Fruit fly (Drosophila melanogaster) whole organism, prepupa: ENCODE measurements around the gene zetaCOP.

ENCODE experiments used
- Blimp-1 ChIP-seq: fragments of 200-800 bp; sonication (Bioruptor generic); optimal IDR thresholded peaks from 3 replicates; lab custom pipeline; 2017; ENCODE audit warnings: missing biosample characterization, missing genetic modification characterization, mild to moderate bottlenecking, moderate library complexity, missing genetic modification reagents
- CG10631 ChIP-seq: fragments of 200-800 bp; sonication (Bioruptor generic); optimal IDR thresholded peaks from 2 replicates; lab custom pipeline; 2016; ENCODE audit warnings: missing biosample characterization, missing genetic modification characterization
- CG10669 ChIP-seq: fragments of 200-800 bp; sonication (Bioruptor generic); optimal IDR thresholded peaks from 3 replicates; lab custom pipeline; 2018; ENCODE audit warnings: missing biosample characterization, mild to moderate bottlenecking, missing genetic modification characterization, moderate library complexity
- CG11762 ChIP-seq: fragments of 200-800 bp; sonication (Bioruptor generic); optimal IDR thresholded peaks from 3 replicates; lab custom pipeline; 2016; ENCODE audit warnings: missing biosample characterization, missing genetic modification characterization; ENCODE audit not compliant: insufficient read depth
- CG15336 ChIP-seq: fragments of 200-800 bp; sonication (Bioruptor generic); IDR thresholded peaks from 2 replicates; pipeline ENCODE4 v1.3.6; 2022; ENCODE audit warnings: missing biosample characterization, missing genetic modification characterization
- CG31627 ChIP-seq: fragments of 200-800 bp; sonication (Bioruptor generic); optimal IDR thresholded peaks from 3 replicates; lab custom pipeline; 2016; ENCODE audit warnings: missing biosample characterization, missing genetic modification characterization
- CG32006 ChIP-seq: fragments of 200-800 bp; sonication (Bioruptor generic); optimal IDR thresholded peaks from 3 replicates; lab custom pipeline; 2017; ENCODE audit warnings: missing biosample characterization, mild to moderate bottlenecking, missing genetic modification characterization
- CG6163 ChIP-seq: fragments of 200-800 bp; sonication (Bioruptor generic); IDR thresholded peaks from 3 replicates; pipeline ENCODE4 v1.3.6; 2022; ENCODE audit warnings: missing biosample characterization, missing genetic modification characterization
- CG6276 ChIP-seq: fragments of 200-800 bp; sonication (Bioruptor generic); optimal IDR thresholded peaks from 2 replicates; lab custom pipeline; 2017; ENCODE audit warnings: missing biosample characterization, mild to moderate bottlenecking, missing genetic modification characterization
- CG6792 ChIP-seq: fragments of 200-800 bp; sonication (Bioruptor generic); optimal IDR thresholded peaks from 3 replicates; lab custom pipeline; 2016; ENCODE audit warnings: missing biosample characterization, missing genetic modification characterization
- CG6854 ChIP-seq: fragments of 200-800 bp; sonication (Bioruptor generic); optimal IDR thresholded peaks from 2 replicates; lab custom pipeline; 2017; ENCODE audit warnings: missing biosample characterization, mild to moderate bottlenecking, missing genetic modification characterization
- CG8119 ChIP-seq: fragments of 200-800 bp; sonication (Bioruptor generic); IDR thresholded peaks from 3 replicates; pipeline ENCODE4 v1.3.6; 2022; ENCODE audit warnings: missing biosample characterization, missing genetic modification characterization
- CG8632 ChIP-seq: fragments of 200-800 bp; sonication (Bioruptor generic); optimal IDR thresholded peaks from 3 replicates; lab custom pipeline; 2016; ENCODE audit warnings: missing biosample characterization, missing genetic modification characterization
- Eip75B ChIP-seq: fragments of 200-800 bp; sonication (Bioruptor generic); optimal IDR thresholded peaks from 3 replicates; lab custom pipeline; 2016; ENCODE audit warnings: missing biosample characterization, missing genetic modification characterization
- Eip78C ChIP-seq: fragments of 200-800 bp; sonication (Bioruptor generic); peaks from one replicate; lab custom pipeline; 2016; ENCODE audit warnings: missing biosample characterization, missing genetic modification characterization
- Eip93F ChIP-seq: fragments of 200-800 bp; sonication (Bioruptor generic); optimal IDR thresholded peaks from 2 replicates; lab custom pipeline; 2016; ENCODE audit warnings: missing biosample characterization, mild to moderate bottlenecking, missing genetic modification characterization
- Gug ChIP-seq: fragments of 200-800 bp; sonication (Bioruptor generic); IDR thresholded peaks from 2 replicates; pipeline ENCODE4 v1.3.6; 2022; ENCODE audit warnings: missing biosample characterization, missing genetic modification characterization
- Hr38 ChIP-seq: sonication (Bioruptor generic); optimal IDR thresholded peaks from 2 replicates; lab custom pipeline; 2016; ENCODE audit warnings: missing biosample characterization, missing genetic modification characterization
- Hr39 ChIP-seq: fragments of 200-800 bp; sonication (Bioruptor generic); optimal IDR thresholded peaks from 2 replicates; lab custom pipeline; 2016; ENCODE audit warnings: missing biosample characterization, missing genetic modification characterization
- Met ChIP-seq: fragments of 200-800 bp; sonication (Bioruptor generic); optimal IDR thresholded peaks from 3 replicates; lab custom pipeline; 2016; ENCODE audit warnings: missing biosample characterization, missing genetic modification characterization
- OdsH ChIP-seq: fragments of 200-800 bp; sonication (Bioruptor generic); optimal IDR thresholded peaks from 3 replicates; lab custom pipeline; 2016; ENCODE audit warnings: missing biosample characterization, missing genetic modification characterization
- Smox ChIP-seq: fragments of 200-800 bp; sonication (Bioruptor generic); optimal IDR thresholded peaks from 3 replicates; lab custom pipeline; 2016; ENCODE audit warnings: missing biosample characterization, missing genetic modification characterization
- Sox102F ChIP-seq: fragments of 200-800 bp; sonication (Bioruptor generic); optimal IDR thresholded peaks from 2 replicates; lab custom pipeline; 2016; ENCODE audit warnings: missing biosample characterization, mild to moderate bottlenecking, missing genetic modification characterization
- Sox14 ChIP-seq: fragments of 200-800 bp; sonication (Bioruptor generic); optimal IDR thresholded peaks from 3 replicates; lab custom pipeline; 2016; ENCODE audit warnings: missing biosample characterization, missing genetic modification characterization
- achi ChIP-seq: fragments of 200-800 bp; sonication (Bioruptor generic); optimal IDR thresholded peaks from 3 replicates; lab custom pipeline; 2016; ENCODE audit warnings: missing biosample characterization, missing genetic modification characterization
- acj6 ChIP-seq: fragments of 200-800 bp; sonication (Bioruptor generic); optimal IDR thresholded peaks from 3 replicates; lab custom pipeline; 2016; ENCODE audit warnings: missing biosample characterization, missing genetic modification characterization
- dac ChIP-seq: fragments of 200-800 bp; sonication (Bioruptor generic); optimal IDR thresholded peaks from 2 replicates; lab custom pipeline; 2017; ENCODE audit warnings: missing biosample characterization, mild to moderate bottlenecking, missing genetic modification characterization
- dsx ChIP-seq: fragments of 200-800 bp; optimal IDR thresholded peaks from 3 replicates; lab custom pipeline; 2019; ENCODE audit warnings: missing biosample characterization, mild to moderate bottlenecking, missing genetic modification characterization, moderate library complexity; ENCODE audit not compliant: poor library complexity, severe bottlenecking
- eg ChIP-seq: fragments of 200-800 bp; sonication (Bioruptor generic); IDR thresholded peaks from 3 replicates; pipeline ENCODE4 v1.3.6; 2022; ENCODE audit warnings: missing biosample characterization, missing genetic modification characterization
- esn ChIP-seq: fragments of 200-800 bp; sonication (Bioruptor generic); optimal IDR thresholded peaks from 2 replicates; lab custom pipeline; 2016; ENCODE audit warnings: missing biosample characterization, mild to moderate bottlenecking, missing genetic modification characterization, moderate library complexity
- fd59A ChIP-seq: fragments of 200-800 bp; sonication (Bioruptor generic); optimal IDR thresholded peaks from 2 replicates; lab custom pipeline; 2017; ENCODE audit warnings: missing biosample characterization, mild to moderate bottlenecking, missing genetic modification characterization, missing genetic modification reagents
- fd85E ChIP-seq: fragments of 200-800 bp; sonication (Bioruptor generic); optimal IDR thresholded peaks from 3 replicates; lab custom pipeline; 2016; ENCODE audit warnings: missing biosample characterization, missing genetic modification characterization
- pdm3 ChIP-seq: fragments of 200-800 bp; sonication (Bioruptor generic); optimal IDR thresholded peaks from 3 replicates; lab custom pipeline; 2016; ENCODE audit warnings: missing biosample characterization, missing genetic modification characterization
- salr ChIP-seq, 2 experiments: fragments of 200-800 bp; sonication (Bioruptor generic); optimal IDR thresholded peaks; 3 replicates each; lab custom pipeline; 2016 to 2018; ENCODE audit warnings: missing biosample characterization in 2 of 2, missing genetic modification characterization in 2 of 2, mild to moderate bottlenecking in 1 of 2
- svp ChIP-seq: fragments of 200-800 bp; sonication (Bioruptor generic); peaks from one replicate; lab custom pipeline; 2016; ENCODE audit warnings: missing biosample characterization, missing genetic modification characterization
- topi ChIP-seq: fragments of 200-800 bp; sonication (Bioruptor generic); optimal IDR thresholded peaks from 3 replicates; lab custom pipeline; 2016; ENCODE audit warnings: missing biosample characterization, missing genetic modification characterization
- vri ChIP-seq: fragments of 200-800 bp; sonication (Bioruptor generic); optimal IDR thresholded peaks from 3 replicates; lab custom pipeline; 2016; ENCODE audit warnings: missing biosample characterization, mild to moderate bottlenecking, missing genetic modification characterization

Gene zetaCOP

dm6 chr3L:16634529-16634928 lies 38.8 kb downstream of the zetaCOP start (continued):
- no peak for TF ChIP-seq pdm3 (GFP tag; lab: Kevin White, UChicago)
- no peak for TF ChIP-seq Met (GFP tag; lab: Kevin White, UChicago)
- TF ChIP-seq Eip93F (GFP tag; lab: Kevin White, UChicago): no peak
- no peak for TF ChIP-seq eg (GFP tag; lab: Robert Waterston, UW)
- peak; percentile 33 for TF ChIP-seq Eip75B (GFP tag; lab: Kevin White, UChicago)
- peak; percentile 34 for TF ChIP-seq topi
- TF ChIP-seq CG8632 (GFP tag; lab: Kevin White, UChicago): no peak

DNA sequence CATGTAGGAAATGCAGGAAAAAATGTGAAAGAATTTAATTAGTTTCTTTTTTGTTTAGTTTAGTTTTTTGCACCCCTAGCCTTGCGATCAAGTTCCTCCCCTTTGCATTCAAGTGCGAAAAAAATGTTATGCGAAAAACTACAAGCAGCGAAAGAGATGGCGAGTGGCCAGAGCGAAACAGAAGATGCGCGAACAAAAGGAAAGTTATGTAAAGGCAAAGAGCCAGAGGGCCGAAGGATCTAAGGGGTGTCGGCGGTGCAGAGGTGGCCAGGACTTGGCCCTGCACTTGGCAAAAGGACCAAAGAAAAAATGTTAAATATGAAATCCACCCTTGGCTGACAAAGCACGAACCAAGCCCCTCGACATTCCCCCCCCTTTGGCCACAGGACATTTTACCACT lies 39.3 kb downstream of the zetaCOP start:
- TF ChIP-seq Met (GFP tag; lab: Kevin White, UChicago): no peak
- no peak for TF ChIP-seq CG6792 (GFP tag; lab: Kevin White, UChicago)
- TF ChIP-seq CG32006 (GFP tag; lab: Kevin White, UChicago): no peak
- no peak for TF ChIP-seq CG31627
- TF ChIP-seq acj6 (GFP tag; lab: Kevin White, UChicago): no peak
- no peak for TF ChIP-seq CG11762 (GFP tag; lab: Kevin White, UChicago)
- no peak for TF ChIP-seq Blimp-1 (GFP tag; lab: Kevin White, UChicago)
- TF ChIP-seq OdsH (GFP tag; lab: Kevin White, UChicago): no peak
- no peak for TF ChIP-seq vri (GFP tag; lab: Kevin White, UChicago)
- TF ChIP-seq CG15336 (GFP tag; lab: Robert Waterston, UW): no peak

- no peak for TF ChIP-seq Sox102F (GFP tag; lab: Kevin White, UChicago)
- TF ChIP-seq dsx (GFP tag; lab: Kevin White, UChicago): no peak
- no peak for TF ChIP-seq fd85E (GFP tag; lab: Kevin White, UChicago)
- no peak for TF ChIP-seq Eip75B (GFP tag; lab: Kevin White, UChicago)
- TF ChIP-seq Smox (GFP tag; lab: Kevin White, UChicago): no peak
- no peak for TF ChIP-seq Hr39 (GFP tag; lab: Kevin White, UChicago)
- TF ChIP-seq CG15336 (GFP tag; lab: Robert Waterston, UW): no peak
- no peak for TF ChIP-seq CG10631 (GFP tag; lab: Kevin White, UChicago)
- TF ChIP-seq dac (GFP tag; lab: Kevin White, UChicago): no peak
- TF ChIP-seq Hr38 (GFP tag; lab: Kevin White, UChicago): no peak
- no peak for TF ChIP-seq CG6276 (GFP tag; lab: Kevin White, UChicago)
- no peak for TF ChIP-seq Sox14 (GFP tag; lab: Kevin White, UChicago)
- TF ChIP-seq fd59A: no peak
- TF ChIP-seq Eip78C (GFP tag; lab: Kevin White, UChicago): peak; percentile 47
- no peak for TF ChIP-seq CG32006 (GFP tag; lab: Kevin White, UChicago)
- TF ChIP-seq esn (GFP tag; lab: Kevin White, UChicago): peak; percentile 8
- TF ChIP-seq CG6854 (GFP tag; lab: Kevin White, UChicago): no peak
- no peak for TF ChIP-seq CG8119 (GFP tag; lab: Robert Waterston, UW)
- no peak for TF ChIP-seq salr (GFP tag; optimal IDR thresholded peaks at IDR 0.05; lab: Kevin White, UChicago)
- TF ChIP-seq Gug (GFP tag; lab: Robert Waterston, UW): no peak
- peak; percentile 17; the same call in 1 of the 3 replicates for TF ChIP-seq CG6163
- no peak for TF ChIP-seq svp (GFP tag; lab: Kevin White, UChicago)
- no peak for TF ChIP-seq CG10669
- no peak for TF ChIP-seq OdsH (GFP tag; lab: Kevin White, UChicago)
- TF ChIP-seq achi (GFP tag; lab: Kevin White, UChicago): no peak
Observed at dm6 chr3L:16631844-16632537, 41.4 kb downstream of the zetaCOP start.
